Fruit fly (Drosophila melanogaster): ENCODE results near the gene Graf.
A peak's percentile ranks its signal among the peaks of the same experiment; 100 is the strongest.

Graf gene

dm6 chrX:15788235-15789187 is 28.0 kb upstream of the Graf start, which contains the start of gene Rhp (continued):
- no peak for TF ChIP-seq dan (GFP tag; IDR thresholded peaks at IDR 0.05)
- TF ChIP-seq chif (GFP tag; optimal IDR thresholded peaks at IDR 0.05), result no peak
- TF ChIP-seq CG12659 (GFP tag; optimal IDR thresholded peaks at IDR 0.05), result peak; percentile 12
- no peak for TF ChIP-seq sug (tag; optimal IDR thresholded peaks at IDR 0.05)
- no peak for TF ChIP-seq Rx (GFP tag; IDR thresholded peaks at IDR 0.05)
- no peak for TF ChIP-seq maf-S (GFP tag; optimal IDR thresholded peaks at IDR 0.05)
- no peak for TF ChIP-seq peb (GFP tag; IDR thresholded peaks at IDR 0.05)
- TF ChIP-seq CG3838 (GFP tag; optimal IDR thresholded peaks at IDR 0.05), result no peak
- no peak for TF ChIP-seq GATAe (GFP tag; conservative IDR thresholded peaks at IDR 0.05)
- no peak for TF ChIP-seq bowl (GFP tag; IDR thresholded peaks at IDR 0.05)
- TF ChIP-seq lbe (GFP tag; optimal IDR thresholded peaks at IDR 0.05), result peak; percentile 56
- no peak for TF ChIP-seq sima (GFP tag; optimal IDR thresholded peaks at IDR 0.05)
- no peak for TF ChIP-seq pnt (GFP tag; optimal IDR thresholded peaks at IDR 0.05)
- no peak for TF ChIP-seq CG1647 (GFP tag; optimal IDR thresholded peaks at IDR 0.05)
- TF ChIP-seq CG8765 (GFP tag; IDR thresholded peaks at IDR 0.05), result no peak
- TF ChIP-seq CG6765 (GFP tag; optimal IDR thresholded peaks at IDR 0.05), result no peak
- no peak for TF ChIP-seq slbo (GFP tag; IDR thresholded peaks at IDR 0.05)
- TF ChIP-seq CG12769 (tag; optimal IDR thresholded peaks at IDR 0.05), result no peak
- no peak for TF ChIP-seq CG2120 (GFP tag; optimal IDR thresholded peaks at IDR 0.05)
- TF ChIP-seq CG3407 (GFP tag; optimal IDR thresholded peaks at IDR 0.05), result peak; percentile 74
- no peak for TF ChIP-seq CG13624 (GFP tag; optimal IDR thresholded peaks at IDR 0.05)
- TF ChIP-seq zen2 (GFP tag; IDR thresholded peaks at IDR 0.05; ENCODE audit: partially characterized antibody), result no peak
- TF ChIP-seq fd64A (GFP tag; optimal IDR thresholded peaks at IDR 0.05), result peak; percentile 35
- no peak for TF ChIP-seq ranshi (GFP tag; IDR thresholded peaks at IDR 0.05)
- no peak for TF ChIP-seq Ets65A (GFP tag)
- no peak for TF ChIP-seq pho (GFP tag; optimal IDR thresholded peaks at IDR 0.05)
- no peak for TF ChIP-seq Dip3 (GFP tag; optimal IDR thresholded peaks at IDR 0.05)
- TF ChIP-seq pum (GFP tag; optimal IDR thresholded peaks at IDR 0.05), result no peak
- peak; percentile 24 for TF ChIP-seq Lhr (GFP tag; optimal IDR thresholded peaks at IDR 0.05)
- TF ChIP-seq Dfd (GFP tag; optimal IDR thresholded peaks at IDR 0.05), result no peak
- TF ChIP-seq Six4 (GFP tag; optimal IDR thresholded peaks at IDR 0.05), result no peak
- TF ChIP-seq CG7357 (GFP tag; IDR thresholded peaks at IDR 0.05), result no peak
- TF ChIP-seq Meics (GFP tag; optimal IDR thresholded peaks at IDR 0.05), result peak; percentile 51
- TF ChIP-seq cato (GFP tag; optimal IDR thresholded peaks at IDR 0.05; ENCODE audit: borderline replicate concordance), result no peak
- TF ChIP-seq CG7786 (GFP tag; optimal IDR thresholded peaks at IDR 0.05), result no peak
- peak; percentile 0 for TF ChIP-seq NfI (GFP tag; optimal IDR thresholded peaks at IDR 0.05)
- TF ChIP-seq CG1529 (GFP tag; optimal IDR thresholded peaks at IDR 0.05), result peak; percentile 51
- no peak for TF ChIP-seq Oaz (GFP tag; IDR thresholded peaks at IDR 0.05)
- no peak for TF ChIP-seq CG11093 (GFP tag; IDR thresholded peaks at IDR 0.05)
- 0 out of 3 replicates have a peak, but pooled peaks have one; percentile 14 for TF ChIP-seq Opbp (GFP tag; IDR thresholded peaks at IDR 0.05; ENCODE audit: partially characterized antibody)
- no peak for TF ChIP-seq CG13894 (tag; optimal IDR thresholded peaks at IDR 0.05)
- TF ChIP-seq usp (GFP tag; optimal IDR thresholded peaks at IDR 0.05), result no peak
- no peak for TF ChIP-seq btn (GFP tag; optimal IDR thresholded peaks at IDR 0.05)
- peak; percentile 7 for TF ChIP-seq MBD-R2 (GFP tag; IDR thresholded peaks at IDR 0.05)
- no peak for TF ChIP-seq CG30403 (GFP tag; optimal IDR thresholded peaks at IDR 0.05)
- TF ChIP-seq nerfin-1 (tag; optimal IDR thresholded peaks at IDR 0.05), result peak; percentile 49
- no peak for TF ChIP-seq CG31441 (GFP tag; IDR thresholded peaks at IDR 0.05)
- no peak for TF ChIP-seq Dref (GFP tag; IDR thresholded peaks at IDR 0.05)
- TF ChIP-seq CHES-1-like (GFP tag; optimal IDR thresholded peaks at IDR 0.05), result no peak
- TF ChIP-seq crp (GFP tag; optimal IDR thresholded peaks at IDR 0.05), result no peak
